Worm (Caenorhabditis elegans): ENCODE results near the gene met-2.

met-2 gene

ce11 chrIII:8417192-8417967 lies 42.3 kb downstream of the met-2 start (continued):
- TF ChIP-seq vab-15 (tag; optimal IDR thresholded peaks at IDR 0.05) (peak; percentile 51), hlh-4 (tag; optimal IDR thresholded peaks at IDR 0.05) (no peak), aha-1 (tag; optimal IDR thresholded peaks at IDR 0.05) (peak; percentile 75), blmp-1 (tag; optimal IDR thresholded peaks at IDR 0.05) (peak; percentile 85), nhr-90 (tag; optimal IDR thresholded peaks at IDR 0.05; ENCODE audit: poor library complexity) (peak; percentile 87), nhr-20 (tag; optimal IDR thresholded peaks at IDR 0.05) (peak; percentile 95), dpl-1 (GFP tag; optimal IDR thresholded peaks at IDR 0.05) (peak; percentile 66 to 73 (median 66)), sox-4 (tag; optimal IDR thresholded peaks at IDR 0.05) (peak; percentile 37), unc-130 (tag; optimal IDR thresholded peaks at IDR 0.05) (no peak), hlh-17 (GFP tag; optimal IDR thresholded peaks at IDR 0.05; ENCODE audit: borderline replicate concordance) (no peak), mdl-1 (tag; optimal IDR thresholded peaks at IDR 0.05) (peak; percentile 41 to 89), sup-37 (GFP tag; optimal IDR thresholded peaks at IDR 0.05) (peak; percentile 80), pqm-1 (tag; optimal IDR thresholded peaks at IDR 0.05) (no peak), nhr-85 (tag) (peak; percentile 95), lin-14 (GFP tag; optimal IDR thresholded peaks at IDR 0.05) (peak; percentile 98), zag-1 (tag; optimal IDR thresholded peaks at IDR 0.05) (peak; percentile 89), fkh-10 (GFP tag; optimal IDR thresholded peaks at IDR 0.05) (peak; percentile 89), isw-1 (GFP tag; IDR thresholded peaks at IDR 0.05) (peak; percentile 86), fkh-8 (tag; optimal IDR thresholded peaks at IDR 0.05) (peak; percentile 92), egl-13 (tag; optimal IDR thresholded peaks at IDR 0.05) (peak; percentile 92), nhr-47 (tag; optimal IDR thresholded peaks at IDR 0.05) (peak; percentile 95), nhr-237 (tag; optimal IDR thresholded peaks at IDR 0.05) (peak; percentile 88), elt-3 (tag; optimal IDR thresholded peaks at IDR 0.05) (peak in 3 of 6 experiments; percentile 54 to 75 (median 62)), xbp-1 (tag; optimal IDR thresholded peaks at IDR 0.05) (peak; percentile 99), snpc-4 (tag; optimal IDR thresholded peaks at IDR 0.05) (peak; percentile 64), aly-2 (tag; optimal IDR thresholded peaks at IDR 0.05) (no peak), fos-1 (tag; optimal IDR thresholded peaks at IDR 0.05) (peak; percentile 89), nhr-71 (tag; optimal IDR thresholded peaks at IDR 0.05) (peak; percentile 98), lsy-2 (tag; optimal IDR thresholded peaks at IDR 0.05) (peak; percentile 98 to 99), efl-3 (GFP tag; optimal IDR thresholded peaks at IDR 0.05) (no peak), lin-39 (tag; optimal IDR thresholded peaks at IDR 0.05) (peak; percentile 84), ets-5 (GFP tag; IDR thresholded peaks at IDR 0.05) (no peak), Y116A8C.19 (tag; optimal IDR thresholded peaks at IDR 0.05; ENCODE audit: borderline replicate concordance) (peak; percentile 47), ceh-90 (tag; optimal IDR thresholded peaks at IDR 0.05) (peak; percentile 6), ama-1 (optimal IDR thresholded peaks at IDR 0.05) (no peak), nhr-28 (tag; optimal IDR thresholded peaks at IDR 0.05) (no peak), ces-1 (GFP tag; optimal IDR thresholded peaks at IDR 0.05) (no peak), pag-3 (tag; optimal IDR thresholded peaks at IDR 0.05; ENCODE audit: borderline replicate concordance, insufficient read depth) (no peak), lin-15B (tag; optimal IDR thresholded peaks at IDR 0.05) (peak; percentile 65), mep-1 (tag; optimal IDR thresholded peaks at IDR 0.05) (peak; percentile 93), unc-86 (tag; optimal IDR thresholded peaks at IDR 0.05) (peak; percentile 96), swsn-7 (tag; optimal IDR thresholded peaks at IDR 0.05) (peak; percentile 96), efl-1 (optimal IDR thresholded peaks at IDR 0.05) (peak; percentile 85 to 87), efl-1 (GFP tag; optimal IDR thresholded peaks at IDR 0.05 in 1 of 2) (peak; percentile 53 to 95), fkh-4 (tag; optimal IDR thresholded peaks at IDR 0.05; ENCODE audit: borderline replicate concordance) (peak; percentile 79), irx-1 (tag; optimal IDR thresholded peaks at IDR 0.05) (peak; percentile 93), mab-9 (GFP tag; IDR thresholded peaks at IDR 0.05) (no peak; the same call in none of the 2 replicates), sptf-1 (tag; optimal IDR thresholded peaks at IDR 0.05) (no peak), jun-1 (tag; optimal IDR thresholded peaks at IDR 0.05) (peak; percentile 87), C34B4.2 (tag; optimal IDR thresholded peaks at IDR 0.05) (peak; percentile 8), lin-13 (GFP tag; optimal IDR thresholded peaks at IDR 0.05) (peak; percentile 92), pax-3 (tag; optimal IDR thresholded peaks at IDR 0.05) (peak; percentile 81)

Data from whole organism, L1 larva.